Fruit fly (Drosophila melanogaster) whole organism, embryonic: ENCODE results near the gene Rpn10.

Source experiments
- Awh ChIP-seq: fragments of 200-800 bp; sonication (Bioruptor generic); IDR thresholded peaks from 2 replicates; pipeline ENCODE4, ENCODE4 v1.3.6; 2022; ENCODE audit warnings: missing biosample characterization, missing genetic modification characterization
- BEAF-32 ChIP-seq: fragments of 200-800 bp; sonication (Bioruptor generic); optimal IDR thresholded peaks from 3 replicates; lab custom pipeline; 2017; ENCODE audit warnings: missing biosample characterization, missing genetic modification characterization, mild to moderate bottlenecking, moderate library complexity, missing genetic modification reagents
- Blimp-1 ChIP-seq: fragments of 200-800 bp; sonication (Bioruptor generic); optimal IDR thresholded peaks from 3 replicates; lab custom pipeline; 2018; ENCODE audit warnings: missing biosample characterization, missing genetic modification characterization, mild to moderate bottlenecking, moderate library complexity, missing genetic modification reagents
- CG10209 ChIP-seq: fragments of 200-800 bp; sonication (Bioruptor generic); optimal IDR thresholded peaks from 3 replicates; lab custom pipeline; 2017; ENCODE audit warnings: missing biosample characterization, mild to moderate bottlenecking, missing genetic modification characterization, missing genetic modification reagents
- CG14965 ChIP-seq: fragments of 200-800 bp; sonication (Bioruptor generic); optimal IDR thresholded peaks from 2 replicates; lab custom pipeline; 2016; ENCODE audit warnings: missing biosample characterization, missing genetic modification characterization, borderline replicate concordance
- CG18262 ChIP-seq: fragments of 200-800 bp; optimal IDR thresholded peaks from 3 replicates; lab custom pipeline; 2019; ENCODE audit warnings: missing biosample characterization, mild to moderate bottlenecking, missing genetic modification characterization, moderate library complexity
- CG31441 ChIP-seq: fragments of 200-800 bp; sonication (Bioruptor generic); IDR thresholded peaks from 2 replicates; pipeline ENCODE4 v1.3.6; 2022; ENCODE audit warnings: missing biosample characterization, missing genetic modification characterization
- CG43689 ChIP-seq: fragments of 200-800 bp; sonication (Bioruptor generic); IDR thresholded peaks from 2 replicates; pipeline ENCODE4 v1.3.6; 2022; ENCODE audit warnings: missing biosample characterization, missing genetic modification characterization
- CG6689 ChIP-seq: fragments of 200-800 bp; sonication (Bioruptor generic); IDR thresholded peaks from 2 replicates; pipeline ENCODE4 v1.3.6; 2022; ENCODE audit warnings: missing biosample characterization, missing genetic modification characterization
- CG9932 ChIP-seq: fragments of 200-800 bp; sonication (Bioruptor generic); IDR thresholded peaks from 2 replicates; pipeline ENCODE4 v1.3.6; 2022; ENCODE audit warnings: missing biosample characterization, missing genetic modification characterization
- CTCF ChIP-seq: fragments of 200-800 bp; sonication (Bioruptor generic); optimal IDR thresholded peaks from 2 replicates; lab custom pipeline; 2017; ENCODE audit warnings: missing biosample characterization, mild to moderate bottlenecking, missing genetic modification characterization, moderate library complexity
- Chrac-16 ChIP-seq: fragments of 200-800 bp; sonication (Bioruptor generic); optimal IDR thresholded peaks from 3 replicates; lab custom pipeline; 2016; ENCODE audit warnings: missing biosample characterization, missing genetic modification characterization
- D19B ChIP-seq: fragments of 200-800 bp; sonication (Bioruptor generic); optimal IDR thresholded peaks from 2 replicates; lab custom pipeline; 2017; ENCODE audit warnings: missing biosample characterization, mild to moderate bottlenecking, missing genetic modification characterization
- Dll ChIP-seq: fragments of 200-800 bp; sonication (Bioruptor generic); IDR thresholded peaks from 4 replicates; pipeline ENCODE4 v1.3.6; 2022; ENCODE audit warnings: missing biosample characterization, missing genetic modification characterization; ENCODE audit not compliant: partially characterized antibody
- Dp ChIP-seq: fragments of 200-800 bp; sonication (Bioruptor generic); optimal IDR thresholded peaks from 2 replicates; lab custom pipeline; 2018; ENCODE audit warnings: missing biosample characterization, mild to moderate bottlenecking, missing genetic modification characterization, moderate library complexity
- Ets65A ChIP-seq: fragments of 200-800 bp; sonication (Bioruptor generic); peaks from one replicate; lab custom pipeline; 2016; ENCODE audit warnings: missing biosample characterization, missing genetic modification characterization
- Fer3 ChIP-seq: fragments of 200-800 bp; sonication (Bioruptor generic); optimal IDR thresholded peaks from 2 replicates; lab custom pipeline; 2018; ENCODE audit warnings: missing biosample characterization, mild to moderate bottlenecking, missing genetic modification characterization, moderate library complexity
- HLHmδ ChIP-seq: fragments of 200-800 bp; sonication (Bioruptor generic); optimal IDR thresholded peaks from 2 replicates; lab custom pipeline; 2018; ENCODE audit warnings: missing biosample characterization, mild to moderate bottlenecking, missing genetic modification characterization, moderate library complexity
- Lhr ChIP-seq: fragments of 200-800 bp; sonication (Bioruptor generic); optimal IDR thresholded peaks from 3 replicates; lab custom pipeline; 2017; ENCODE audit warnings: mild to moderate bottlenecking, missing biosample characterization, missing genetic modification reagents, missing genetic modification characterization
- Mad ChIP-seq: fragments of 200-800 bp; sonication (Bioruptor generic); optimal IDR thresholded peaks from 2 replicates; lab custom pipeline; 2016; ENCODE audit warnings: missing biosample characterization, missing genetic modification characterization
- Med ChIP-seq: fragments of 200-800 bp; sonication (Bioruptor generic); peaks from one replicate; lab custom pipeline; 2016; ENCODE audit warnings: missing biosample characterization, missing genetic modification characterization, mild to moderate bottlenecking, inconsistent platforms, moderate library complexity
- Pdp1 ChIP-seq, 2 experiments: fragments of 200-800 bp; sonication (Bioruptor generic); optimal IDR thresholded peaks; 3 replicates each; lab custom pipeline; 2016; ENCODE audit warnings: missing biosample characterization in 2 of 2, missing genetic modification characterization in 2 of 2, mild to moderate bottlenecking in 1 of 2, moderate library complexity in 1 of 2
- Poxn ChIP-seq: fragments of 200-800 bp; sonication (Bioruptor generic); IDR thresholded peaks from 2 replicates; pipeline ENCODE4 v1.3.6; 2022; ENCODE audit warnings: missing biosample characterization, missing genetic modification characterization
- Six4 ChIP-seq: fragments of 200-800 bp; sonication (Bioruptor generic); optimal IDR thresholded peaks from 2 replicates; lab custom pipeline; 2016; ENCODE audit warnings: missing biosample characterization, missing genetic modification characterization
- bab2 ChIP-seq: fragments of 200-800 bp; sonication (Bioruptor generic); optimal IDR thresholded peaks from 2 replicates; lab custom pipeline; 2016; ENCODE audit warnings: missing biosample characterization, missing genetic modification characterization
- emc ChIP-seq: fragments of 200-800 bp; sonication (Bioruptor generic); optimal IDR thresholded peaks from 2 replicates; lab custom pipeline; 2016; ENCODE audit warnings: missing biosample characterization, missing genetic modification characterization
- en ChIP-seq: fragments of 200-800 bp; sonication (Bioruptor generic); optimal IDR thresholded peaks from 2 replicates; lab custom pipeline; 2016; ENCODE audit warnings: missing biosample characterization, missing genetic modification characterization
- fd102C ChIP-seq: fragments of 200-800 bp; sonication (Bioruptor generic); optimal IDR thresholded peaks from 2 replicates; lab custom pipeline; 2018; ENCODE audit warnings: missing biosample characterization, mild to moderate bottlenecking, missing genetic modification characterization, moderate library complexity
- grn ChIP-seq: fragments of 200-800 bp; sonication (Bioruptor generic); optimal IDR thresholded peaks from 3 replicates; lab custom pipeline; 2017; ENCODE audit warnings: missing biosample characterization, missing genetic modification characterization
- knrl ChIP-seq: fragments of 200-800 bp; sonication (Bioruptor generic); IDR thresholded peaks from 3 replicates; pipeline ENCODE4 v1.3.6; 2022; ENCODE audit warnings: missing biosample characterization, missing genetic modification characterization; ENCODE audit not compliant: partially characterized antibody
- odd ChIP-seq: fragments of 200-800 bp; sonication (Bioruptor generic); optimal IDR thresholded peaks from 2 replicates; lab custom pipeline; 2017; ENCODE audit warnings: missing biosample characterization, mild to moderate bottlenecking, missing genetic modification characterization
- onecut ChIP-seq: fragments of 200-800 bp; sonication (Bioruptor generic); IDR thresholded peaks from 2 replicates; pipeline ENCODE4 v1.3.6; 2022; ENCODE audit warnings: missing biosample characterization, missing genetic modification characterization
- row ChIP-seq: fragments of 200-800 bp; sonication (Bioruptor generic); IDR thresholded peaks from 3 replicates; pipeline ENCODE4 v1.3.6; 2022; ENCODE audit warnings: missing biosample characterization, missing genetic modification characterization
- sens ChIP-seq: fragments of 200-800 bp; sonication (Bioruptor generic); peaks from one replicate; lab custom pipeline; 2016; ENCODE audit warnings: missing biosample characterization, missing genetic modification characterization
- sug ChIP-seq: fragments of 200-800 bp; optimal IDR thresholded peaks from 2 replicates; lab custom pipeline; 2019; ENCODE audit warnings: missing biosample characterization, mild to moderate bottlenecking, missing genetic modification characterization, moderate library complexity

Gene Rpn10

dm6 chr3L:21558176-21558871, 21.5 kb downstream of the Rpn10 start, which contains the start of gene CG7173:
Gene CG7173 (minus strand): TSS chr3L:21558226.
- TF ChIP-seq grn (GFP tag; lab: Kevin White, UChicago) (peak; percentile 33), Med (no peak), onecut (GFP tag; lab: Robert Waterston, UW) (no peak), bab2 (GFP tag; lab: Kevin White, UChicago) (no peak), CG6689 (GFP tag; lab: Robert Waterston, UW) (no peak), Awh (GFP tag; lab: Robert Waterston, UW) (0 out of 2 replicates have a peak, but pooled peaks have one; percentile 11), Blimp-1 (peak; percentile 90)

dm6 chr3L:21562081-21562480, 25.3 kb downstream of the Rpn10 start, which contains the start of gene CapaR:
Gene CapaR (minus strand): TSS chr3L:21562181.
- TF ChIP-seq D19B: peak; percentile 22
- peak; percentile 37 for TF ChIP-seq Ets65A (GFP tag; lab: Kevin White, UChicago)
- no peak for TF ChIP-seq sug

- no peak for TF ChIP-seq Chrac-16 (GFP tag; lab: Kevin White, UChicago)
- TF ChIP-seq CG14965 (GFP tag; lab: Kevin White, UChicago): no peak
- no peak for TF ChIP-seq emc
- no peak for TF ChIP-seq odd (GFP tag; lab: Kevin White, UChicago)
- TF ChIP-seq row (GFP tag; lab: Robert Waterston, UW): no peak
- no peak for TF ChIP-seq HLHmδ (GFP tag; lab: Kevin White, UChicago)
- no peak for TF ChIP-seq Fer3 (tag; lab: Kevin White, UChicago)
- TF ChIP-seq Dp (GFP tag; lab: Kevin White, UChicago): no peak
- no peak for TF ChIP-seq fd102C
- no peak for TF ChIP-seq knrl (GFP tag; lab: Robert Waterston, UW)
- TF ChIP-seq Poxn (GFP tag; lab: Robert Waterston, UW): no peak
- no peak for TF ChIP-seq CG18262 (tag; lab: Kevin White, UChicago)
- TF ChIP-seq Mad: no peak
- no peak for TF ChIP-seq Dll (GFP tag; lab: Robert Waterston, UW)
- TF ChIP-seq CTCF: no peak
- TF ChIP-seq CG31441 (GFP tag; lab: Robert Waterston, UW): no peak
- TF ChIP-seq Six4 (GFP tag; lab: Kevin White, UChicago): no peak
- TF ChIP-seq Lhr (GFP tag; lab: Kevin White, UChicago): no peak
Observed at dm6 chr3L:21565126-21565525, 28.3 kb downstream of the Rpn10 start, which contains the start of gene CG7634. Gene CG7634 (plus strand): TSS chr3L:21565426.

dm6 chr3L:21568254-21568653, 31.5 kb downstream of the Rpn10 start:
- TF ChIP-seq Ets65A (GFP tag; lab: Kevin White, UChicago) (peak; percentile 85), CG9932 (GFP tag; lab: Robert Waterston, UW) (no peak), Awh (GFP tag; lab: Robert Waterston, UW) (no peak), Pdp1 (GFP tag; optimal IDR thresholded peaks at IDR 0.05; lab: Kevin White, UChicago) (peak in 1 of 2 experiments; percentile 92), CG43689 (GFP tag; lab: Robert Waterston, UW) (no peak), CG10209 (GFP tag; lab: Kevin White, UChicago) (no peak), en (GFP tag; lab: Kevin White, UChicago) (no peak), BEAF-32 (no peak), Med (peak; percentile 65), sens (peak; percentile 44)
